Worm (Caenorhabditis elegans) whole organism, young adult: ENCODE data around the gene Y54H5A.2.

ENCODE experiments used
- F49E8.2 ChIP-seq: sonication (generic microtip); optimal IDR thresholded peaks from 3 replicates; lab custom pipeline; 2017; ENCODE audit warnings: missing genetic modification characterization, mild to moderate bottlenecking, missing compliant biosample characterization, antibody characterized with exemption, moderate library complexity; ENCODE audit not compliant: insufficient read depth
- Y95B8A.8 ChIP-seq: fragments of 200-800 bp; sonication (Bioruptor generic); IDR thresholded peaks from 2 replicates; pipeline ENCODE4 v1.3.6; 2022; ENCODE audit warnings: missing genetic modification reagents, missing genetic modification characterization, missing compliant biosample characterization
- ama-1 ChIP-seq, 3 experiments: fragments of 150-350 bp in 1 of 3; sonication (generic microtip) in 2 of 3; optimal IDR thresholded peaks; 2 replicates each; lab custom pipeline; 2014 to 2018; ENCODE audit warnings: missing biosample characterization in 2 of 3, missing genetic modification characterization in 2 of 3, missing genetic modification reagents in 2 of 3
- ccch-3 ChIP-seq: fragments of 200-800 bp; sonication (Bioruptor generic); optimal IDR thresholded peaks from 2 replicates; lab custom pipeline; 2018; ENCODE audit warnings: mild to moderate bottlenecking, missing genetic modification characterization, missing compliant biosample characterization
- dpl-1 ChIP-seq: fragments of 150-350 bp; optimal IDR thresholded peaks from 2 replicates; lab custom pipeline; 2014; ENCODE audit warnings: missing biosample characterization, missing genetic modification reagents, missing genetic modification characterization
- efl-1 ChIP-seq: fragments of 150-350 bp; optimal IDR thresholded peaks from 2 replicates; lab custom pipeline; 2014; ENCODE audit warnings: missing biosample characterization, missing genetic modification reagents, missing genetic modification characterization
- hlh-12 ChIP-seq: sonication (generic microtip); optimal IDR thresholded peaks from 2 replicates; lab custom pipeline; 2016; ENCODE audit warnings: missing genetic modification characterization, missing compliant biosample characterization
- zfh-2 ChIP-seq: fragments of 200-800 bp; sonication (Bioruptor generic); conservative IDR thresholded peaks from 2 replicates; pipeline ENCODE4 v1.3.6; 2022; ENCODE audit warnings: missing genetic modification reagents, missing genetic modification characterization, missing compliant biosample characterization
- ztf-22 ChIP-seq: fragments of 200-800 bp; sonication (Bioruptor generic); optimal IDR thresholded peaks from 2 replicates; lab custom pipeline; 2018; ENCODE audit warnings: mild to moderate bottlenecking, missing genetic modification characterization, moderate library complexity, missing compliant biosample characterization
- ztf-25 ChIP-seq: fragments of 200-800 bp; sonication (Bioruptor generic); IDR thresholded peaks from 2 replicates; pipeline ENCODE4 v1.3.6; 2022; ENCODE audit warnings: missing genetic modification reagents, missing genetic modification characterization, missing compliant biosample characterization
- ztf-6 ChIP-seq: fragments of 200-800 bp; sonication (Bioruptor generic); IDR thresholded peaks from 2 replicates; pipeline ENCODE4 v1.3.6; 2022; ENCODE audit warnings: missing genetic modification reagents, missing genetic modification characterization, missing compliant biosample characterization

DNA sequence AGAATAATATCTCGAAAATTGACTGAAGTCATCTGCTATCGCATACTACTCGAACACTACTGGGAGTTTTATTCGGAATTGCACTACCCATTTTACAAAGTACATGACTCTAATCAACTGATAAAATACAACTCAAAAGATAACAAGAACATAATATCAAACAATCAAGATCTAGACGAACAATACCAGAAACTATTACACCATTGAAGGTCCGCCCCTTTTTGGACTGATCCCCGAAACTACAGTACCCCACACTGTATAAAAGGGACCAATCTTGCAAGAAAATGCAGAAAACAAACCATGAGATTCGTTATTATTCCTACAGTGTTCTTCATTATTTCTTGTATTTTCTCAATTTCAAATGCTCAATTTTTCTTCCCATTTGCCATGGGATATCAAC lies 54.9 kb downstream of the Y54H5A.2 start, which contains the start of gene F54D8.10:
- TF ChIP-seq ztf-6 (no peak), F49E8.2 (no peak), dpl-1 (GFP tag; lab: Kevin White, UChicago) (no peak), Y95B8A.8 (GFP tag; lab: Robert Waterston, UW) (no peak), ztf-25 (no peak), ztf-22 (GFP tag; lab: Kevin White, UChicago) (no peak), efl-1 (GFP tag; lab: Kevin White, UChicago) (no peak), ama-1 (optimal IDR thresholded peaks at IDR 0.05; lab: Kevin White, UChicago) (no peak), ama-1 (GFP tag; optimal IDR thresholded peaks at IDR 0.05; lab: Kevin White, UChicago) (no peak), hlh-12 (no peak), ccch-3 (no peak), zfh-2 (GFP tag; lab: Robert Waterston, UW) (no peak)
